Fruit fly (Drosophila melanogaster): Measurements from ENCODE around the gene eIF5B.

dm6 chr3L:3460402-3461027 is at the start of gene eIF5B:
- TF ChIP-seq CG8478 (optimal IDR thresholded peaks at IDR 0.05) (no peak), usp (GFP tag; optimal IDR thresholded peaks at IDR 0.05) (no peak), EcR (GFP tag; optimal IDR thresholded peaks at IDR 0.05) (no peak)
